Fruit fly (Drosophila melanogaster) whole organism, embryonic: ENCODE results near the gene CG10185.

ENCODE experiments used
- ATbp ChIP-seq: fragments of 200-800 bp; sonication (Bioruptor generic); optimal IDR thresholded peaks from 2 replicates; lab custom pipeline; 2017; ENCODE audit warnings: missing biosample characterization, mild to moderate bottlenecking, missing genetic modification characterization, missing genetic modification reagents
- Asciz ChIP-seq: fragments of 200-800 bp; sonication (Bioruptor generic); optimal IDR thresholded peaks from 2 replicates; lab custom pipeline; 2017; ENCODE audit warnings: missing biosample characterization, mild to moderate bottlenecking, missing genetic modification characterization, missing genetic modification reagents
- Awh ChIP-seq: fragments of 200-800 bp; sonication (Bioruptor generic); IDR thresholded peaks from 2 replicates; pipeline ENCODE4, ENCODE4 v1.3.6; 2022; ENCODE audit warnings: missing biosample characterization, missing genetic modification characterization
- B-H2 ChIP-seq: fragments of 200-800 bp; sonication (Bioruptor generic); optimal IDR thresholded peaks from 2 replicates; lab custom pipeline; 2018; ENCODE audit warnings: missing biosample characterization, mild to moderate bottlenecking, missing genetic modification characterization
- Bteb2 ChIP-seq: fragments of 200-800 bp; sonication (Bioruptor generic); optimal IDR thresholded peaks from 2 replicates; lab custom pipeline; 2016; ENCODE audit warnings: missing biosample characterization, missing genetic modification characterization
- CG10431 ChIP-seq: fragments of 200-800 bp; sonication (Bioruptor generic); optimal IDR thresholded peaks from 3 replicates; lab custom pipeline; 2018; ENCODE audit warnings: missing biosample characterization, mild to moderate bottlenecking, missing genetic modification characterization
- CG12071 ChIP-seq: fragments of 200-800 bp; sonication (Bioruptor generic); optimal IDR thresholded peaks from 3 replicates; lab custom pipeline; 2018; ENCODE audit warnings: missing biosample characterization, mild to moderate bottlenecking, missing genetic modification characterization
- CG13775 ChIP-seq: fragments of 200-800 bp; sonication (Bioruptor generic); optimal IDR thresholded peaks from 3 replicates; lab custom pipeline; 2017; ENCODE audit warnings: missing biosample characterization, mild to moderate bottlenecking, missing genetic modification characterization
- CG1529 ChIP-seq: fragments of 200-800 bp; sonication (Bioruptor generic); optimal IDR thresholded peaks from 3 replicates; lab custom pipeline; 2018; ENCODE audit warnings: missing biosample characterization, missing genetic modification characterization
- CG17328 ChIP-seq: fragments of 200-800 bp; sonication (Bioruptor generic); IDR thresholded peaks from 2 replicates; pipeline ENCODE4 v1.3.6; 2022; ENCODE audit warnings: missing biosample characterization, missing genetic modification characterization
- CG18011 ChIP-seq: fragments of 200-800 bp; sonication (Bioruptor generic); optimal IDR thresholded peaks from 2 replicates; lab custom pipeline; 2017; ENCODE audit warnings: missing biosample characterization, missing genetic modification characterization, mild to moderate bottlenecking, moderate library complexity, missing genotype
- CG18476 ChIP-seq: fragments of 200-800 bp; sonication (Bioruptor generic); optimal IDR thresholded peaks from 2 replicates; lab custom pipeline; 2016; ENCODE audit warnings: missing biosample characterization, mild to moderate bottlenecking, missing genetic modification characterization
- CG42726 ChIP-seq: fragments of 200-800 bp; sonication (Bioruptor generic); IDR thresholded peaks from 2 replicates; pipeline ENCODE4 v1.3.6; 2022; ENCODE audit warnings: missing biosample characterization, missing genetic modification characterization; ENCODE audit not compliant: partially characterized antibody
- CG5180 ChIP-seq: fragments of 200-800 bp; sonication (Bioruptor generic); optimal IDR thresholded peaks from 3 replicates; lab custom pipeline; 2017; ENCODE audit warnings: missing biosample characterization, missing genetic modification characterization, mild to moderate bottlenecking, moderate library complexity, missing genetic modification reagents
- CG6254 ChIP-seq: fragments of 200-800 bp; sonication (Bioruptor generic); optimal IDR thresholded peaks from 3 replicates; lab custom pipeline; 2017; ENCODE audit warnings: mild to moderate bottlenecking, missing biosample characterization, missing genetic modification reagents, missing genetic modification characterization
- CG7357 ChIP-seq: fragments of 200-800 bp; sonication (Bioruptor generic); IDR thresholded peaks from 3 replicates; pipeline ENCODE4 v1.3.6; 2022; ENCODE audit warnings: missing biosample characterization, missing genetic modification characterization
- Eip74EF ChIP-seq, 2 experiments: fragments of 200-800 bp in 1 of 2; fragments of >200 bp in 1 of 2; sonication (Bioruptor generic) in 1 of 2; optimal IDR thresholded peaks; 2 replicates each; lab custom pipeline; 2017 to 2019; ENCODE audit warnings: missing biosample characterization in 2 of 2, missing genetic modification characterization in 2 of 2, mild to moderate bottlenecking in 1 of 2, moderate library complexity in 1 of 2
- Elba2 ChIP-seq: fragments of 200-800 bp; sonication (Bioruptor generic); optimal IDR thresholded peaks from 3 replicates; lab custom pipeline; 2016; ENCODE audit warnings: missing biosample characterization, missing genetic modification characterization
- Hr78 ChIP-seq, 2 experiments: fragments of 200-800 bp in 1 of 2; fragments of >200 bp in 1 of 2; sonication (Bioruptor generic) in 1 of 2; optimal IDR thresholded peaks; 2 replicates each; lab custom pipeline; 2017 to 2019; ENCODE audit warnings: missing biosample characterization in 2 of 2, missing genetic modification characterization in 2 of 2, mild to moderate bottlenecking in 1 of 2, moderate library complexity in 1 of 2
- Lhr ChIP-seq: fragments of 200-800 bp; sonication (Bioruptor generic); optimal IDR thresholded peaks from 3 replicates; lab custom pipeline; 2017; ENCODE audit warnings: mild to moderate bottlenecking, missing biosample characterization, missing genetic modification reagents, missing genetic modification characterization
- NFAT ChIP-seq: fragments of 200-800 bp; sonication (Bioruptor generic); IDR thresholded peaks from 2 replicates; pipeline ENCODE4 v1.3.6; 2022; ENCODE audit warnings: missing biosample characterization, missing genetic modification characterization
- NK7.1 ChIP-seq: fragments of 200-800 bp; sonication (Bioruptor generic); optimal IDR thresholded peaks from 3 replicates; lab custom pipeline; 2016; ENCODE audit warnings: missing biosample characterization, missing genetic modification characterization
- Pdp1 ChIP-seq, 2 experiments: fragments of 200-800 bp; sonication (Bioruptor generic); optimal IDR thresholded peaks; 3 replicates each; lab custom pipeline; 2016; ENCODE audit warnings: missing biosample characterization in 2 of 2, missing genetic modification characterization in 2 of 2, mild to moderate bottlenecking in 1 of 2, moderate library complexity in 1 of 2
- Taf1 ChIP-seq: fragments of 200-800 bp; sonication (Bioruptor generic); IDR thresholded peaks from 2 replicates; pipeline ENCODE4 v1.3.6; 2022; ENCODE audit warnings: missing biosample characterization, missing genetic modification characterization
- Vsx1 ChIP-seq: fragments of 200-800 bp; sonication (Bioruptor generic); optimal IDR thresholded peaks from 2 replicates; lab custom pipeline; 2017; ENCODE audit warnings: missing biosample characterization, mild to moderate bottlenecking, missing genetic modification characterization, missing genetic modification reagents
- ase ChIP-seq: fragments of 200-800 bp; sonication (Bioruptor generic); IDR thresholded peaks from 3 replicates; pipeline ENCODE4 v1.3.6; 2022; ENCODE audit warnings: missing biosample characterization, missing genetic modification characterization
- chn ChIP-seq: fragments of 200-800 bp; sonication (Bioruptor generic); optimal IDR thresholded peaks from 2 replicates; lab custom pipeline; 2016; ENCODE audit warnings: missing biosample characterization, missing genetic modification characterization
- ci ChIP-seq: fragments of 200-800 bp; sonication (Bioruptor generic); IDR thresholded peaks from 3 replicates; pipeline ENCODE4 v1.3.6; 2022; ENCODE audit warnings: missing biosample characterization, missing genetic modification characterization
- corto ChIP-seq: fragments of 200-800 bp; sonication (Bioruptor generic); optimal IDR thresholded peaks from 2 replicates; lab custom pipeline; 2016; ENCODE audit warnings: missing biosample characterization, mild to moderate bottlenecking, missing genetic modification characterization, moderate library complexity
- dpn ChIP-seq, 2 experiments: fragments of 200-800 bp; sonication (Bioruptor generic); optimal IDR thresholded peaks; 3 replicates each; lab custom pipeline; 2016; ENCODE audit warnings: missing biosample characterization in 2 of 2, missing genetic modification characterization in 2 of 2
- grau ChIP-seq: fragments of 200-800 bp; optimal IDR thresholded peaks from 3 replicates; lab custom pipeline; 2019; ENCODE audit warnings: missing biosample characterization, mild to moderate bottlenecking, missing genetic modification characterization, moderate library complexity
- gsb-n ChIP-seq: fragments of 200-800 bp; sonication (Bioruptor generic); optimal IDR thresholded peaks from 3 replicates; lab custom pipeline; 2018; ENCODE audit warnings: missing biosample characterization, mild to moderate bottlenecking, missing genetic modification characterization
- jumu ChIP-seq: fragments of 200-800 bp; sonication (Bioruptor generic); optimal IDR thresholded peaks from 3 replicates; lab custom pipeline; 2016; ENCODE audit warnings: missing biosample characterization, missing genetic modification characterization
- kni ChIP-seq: fragments of 200-800 bp; sonication (Bioruptor generic); optimal IDR thresholded peaks from 3 replicates; lab custom pipeline; 2017; ENCODE audit warnings: mild to moderate bottlenecking, missing biosample characterization, missing genetic modification reagents, missing genetic modification characterization
- lmd ChIP-seq: fragments of 200-800 bp; sonication (Bioruptor generic); IDR thresholded peaks from 2 replicates; pipeline ENCODE4 v1.3.6; 2022; ENCODE audit warnings: missing biosample characterization, missing genetic modification characterization
- maf-S ChIP-seq: fragments of 200-800 bp; sonication (Bioruptor generic); optimal IDR thresholded peaks from 2 replicates; lab custom pipeline; 2016; ENCODE audit warnings: missing biosample characterization, missing genetic modification characterization
- oc ChIP-seq: fragments of 200-800 bp; sonication (Bioruptor generic); optimal IDR thresholded peaks from 2 replicates; lab custom pipeline; 2018; ENCODE audit warnings: missing biosample characterization, mild to moderate bottlenecking, missing genetic modification characterization, moderate library complexity
- onecut ChIP-seq: fragments of 200-800 bp; sonication (Bioruptor generic); IDR thresholded peaks from 2 replicates; pipeline ENCODE4 v1.3.6; 2022; ENCODE audit warnings: missing biosample characterization, missing genetic modification characterization
- zf30C ChIP-seq: fragments of 200-800 bp; sonication (Bioruptor generic); optimal IDR thresholded peaks from 3 replicates; lab custom pipeline; 2018; ENCODE audit warnings: missing biosample characterization, mild to moderate bottlenecking, missing genetic modification characterization

CG10185 gene

DNA sequence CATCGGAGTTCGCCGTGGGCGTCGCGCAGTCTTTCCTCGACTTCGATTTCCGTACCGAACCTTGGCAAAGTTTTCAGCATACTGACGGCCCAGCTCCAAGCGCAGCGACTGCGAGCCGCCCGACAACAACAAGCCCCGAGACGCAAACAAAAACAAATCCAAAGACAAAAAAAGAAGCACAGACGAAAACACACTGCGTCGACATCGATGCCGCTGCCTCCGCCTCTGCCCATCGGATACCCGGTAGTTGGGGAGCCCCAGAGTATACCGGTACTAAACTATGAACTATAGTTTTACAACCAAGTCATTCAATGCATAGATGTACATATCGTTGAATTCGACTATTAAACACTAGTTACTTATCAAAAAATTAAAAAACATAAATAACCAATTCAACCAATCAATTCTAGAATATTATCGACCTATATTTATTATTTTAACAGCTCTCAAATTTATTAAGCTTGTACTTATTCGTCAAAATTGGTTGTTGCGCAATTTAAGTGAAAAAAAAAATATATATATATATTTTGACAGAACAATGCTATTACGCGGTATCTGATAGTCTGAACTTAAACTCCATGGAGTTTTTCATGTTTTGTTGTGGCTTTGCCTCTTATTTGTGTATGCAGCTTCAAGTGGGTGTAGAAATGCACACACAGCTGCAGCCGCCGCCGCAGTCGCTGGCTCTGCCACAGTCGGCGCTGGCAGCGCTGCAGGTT, 26.8 kb upstream of the CG10185 start (continued):
- TF ChIP-seq CG17328 (GFP tag; lab: Robert Waterston, UW) (no peak), CG7357 (no peak)
- TF ChIP-seq, all 482 proteins: peak for 226

DNA sequence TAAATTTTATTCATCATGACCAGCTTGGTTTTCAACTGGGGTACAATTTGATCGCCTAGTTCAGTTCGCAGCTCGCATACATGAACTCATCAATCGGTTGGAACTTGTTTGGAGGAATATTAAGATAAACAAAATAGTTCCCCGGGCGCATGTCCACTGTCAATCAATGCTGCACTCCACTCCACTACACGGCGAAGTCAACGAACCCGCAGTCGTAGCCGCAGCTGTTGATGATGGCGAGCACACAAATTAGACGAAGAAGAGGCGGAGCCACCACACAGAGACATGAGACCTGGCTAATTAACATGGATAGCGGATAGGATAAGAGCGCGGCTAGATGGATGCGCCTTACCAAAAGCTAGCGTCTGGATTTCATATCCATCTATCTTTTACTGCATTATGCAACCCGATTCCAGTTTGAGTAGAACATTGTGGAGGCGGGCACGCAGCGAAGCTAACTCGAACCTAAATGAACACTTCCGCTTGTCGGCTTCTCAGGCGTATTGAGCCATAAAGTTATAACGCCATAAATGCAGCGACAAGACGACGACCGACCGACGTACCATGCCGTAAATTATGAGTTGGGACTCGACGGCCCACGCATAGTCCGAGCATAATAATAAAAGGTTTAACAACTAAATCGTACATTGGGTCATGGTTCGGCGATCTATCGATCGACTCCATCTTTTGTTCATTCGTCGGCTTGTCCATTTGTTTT, 24.7 kb upstream of the CG10185 start:
- TF ChIP-seq Pdp1 (GFP tag; optimal IDR thresholded peaks at IDR 0.05; lab: Kevin White, UChicago) (peak in 1 of 2 experiments; percentile 83), Eip74EF (GFP tag; optimal IDR thresholded peaks at IDR 0.05; lab: Kevin White, UChicago) (peak in 1 of 2 experiments; percentile 72), oc (peak; percentile 37), CG1529 (GFP tag; lab: Kevin White, UChicago) (peak; percentile 9), CG42726 (GFP tag; lab: Robert Waterston, UW) (no peak), dpn (GFP tag; optimal IDR thresholded peaks at IDR 0.05; lab: Kevin White, UChicago) (no peak), Awh (GFP tag; lab: Robert Waterston, UW) (peak; percentile 63), onecut (peak; percentile 49; the same call in 1 of the 2 replicates), CG10431 (peak; percentile 58), Asciz (GFP tag; lab: Kevin White, UChicago) (no peak), CG5180 (peak; percentile 68), CG18011 (GFP tag; lab: Kevin White, UChicago) (no peak), CG6254 (GFP tag; lab: Kevin White, UChicago) (peak; percentile 51), ci (0 out of 3 replicates have a peak, but pooled peaks have one; percentile 14), gsb-n (tag; lab: Kevin White, UChicago) (peak; percentile 7), Hr78 (GFP tag; optimal IDR thresholded peaks at IDR 0.05; lab: Kevin White, UChicago) (peak in 1 of 2 experiments; percentile 75), kni (GFP tag; lab: Kevin White, UChicago) (peak; percentile 90), Bteb2 (no peak), Elba2 (GFP tag; lab: Kevin White, UChicago) (no peak), Vsx1 (GFP tag; lab: Kevin White, UChicago) (peak; percentile 58)

- TF ChIP-seq CG18476 (GFP tag; lab: Kevin White, UChicago) (no peak), Taf1 (no peak), zf30C (GFP tag; lab: Kevin White, UChicago) (no peak), grau (no peak), chn (GFP tag; lab: Kevin White, UChicago) (no peak), NFAT (GFP tag; lab: Robert Waterston, UW) (no peak), maf-S (GFP tag; lab: Kevin White, UChicago) (no peak), Lhr (GFP tag; lab: Kevin White, UChicago) (no peak), corto (no peak), CG12071 (GFP tag; lab: Kevin White, UChicago) (no peak), ATbp (GFP tag; lab: Kevin White, UChicago) (no peak), lmd (GFP tag; lab: Robert Waterston, UW) (no peak), ase (no peak), CG13775 (GFP tag; lab: Kevin White, UChicago) (no peak), B-H2 (GFP tag; lab: Kevin White, UChicago) (no peak), jumu (GFP tag; lab: Kevin White, UChicago) (no peak), NK7.1 (no peak)
These were observed 16.2 kb upstream of the CG10185 start, which contains the start of gene sxe2 for dm6 chr3R:16083578-16083977. sxe2 (plus strand) TSS chr3R:16083878.
